Fruit fly (Drosophila melanogaster) whole organism, pupa: ENCODE data around the gene drn.

Experiments used
- CG15710 ChIP-seq: fragments of 200-800 bp; sonication (Bioruptor generic); optimal IDR thresholded peaks from 2 replicates; lab custom pipeline; 2018; ENCODE audit warnings: missing biosample characterization, mild to moderate bottlenecking, missing genetic modification characterization, moderate library complexity
- CG34367 ChIP-seq: fragments of 200-800 bp; sonication (Bioruptor generic); optimal IDR thresholded peaks from 2 replicates; lab custom pipeline; 2018; ENCODE audit warnings: missing biosample characterization, mild to moderate bottlenecking, missing genetic modification characterization
- CG9948 ChIP-seq: fragments of 200-800 bp; sonication (Bioruptor generic); optimal IDR thresholded peaks from 2 replicates; lab custom pipeline; 2018; ENCODE audit warnings: missing biosample characterization, mild to moderate bottlenecking, missing genetic modification characterization, moderate library complexity

DNA sequence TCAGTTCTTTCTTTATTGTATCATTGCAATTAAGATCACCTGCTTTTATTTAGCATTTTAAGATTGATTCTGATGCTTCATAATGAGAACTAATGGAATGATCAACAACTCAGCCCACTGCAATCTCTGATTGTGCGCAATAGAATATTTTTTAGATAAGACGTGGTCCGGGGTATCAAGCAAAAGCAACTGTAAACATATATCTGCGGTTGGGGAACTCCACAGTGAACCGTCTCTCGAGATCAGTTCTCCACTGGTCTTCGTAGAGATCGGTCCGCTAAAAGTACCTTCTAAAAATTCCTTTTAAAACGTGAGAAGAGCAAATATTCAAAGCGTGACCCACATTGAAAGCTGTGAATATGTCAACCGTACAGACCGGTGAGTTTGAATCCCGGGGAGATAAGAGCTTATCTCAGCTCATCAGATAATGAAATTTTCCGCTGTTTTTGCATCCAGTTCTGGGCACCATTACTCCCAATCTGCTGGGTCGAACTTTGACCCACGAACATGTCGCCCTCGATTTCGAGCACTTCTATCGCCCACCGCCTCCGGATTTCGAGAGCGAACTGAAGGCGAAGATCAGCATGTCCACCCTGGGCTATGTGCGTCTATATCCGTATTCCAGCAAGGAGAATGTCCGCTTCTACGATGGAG lies 23.2 kb downstream of the drn start, which contains the start of gene CG18473:
- TF ChIP-seq CG9948, result no peak
- no peak for TF ChIP-seq CG34367
- TF ChIP-seq CG15710 (tag; lab: Kevin White, UChicago), result no peak
